Fruit fly (Drosophila melanogaster) whole organism, wandering third instar larva: Measurements from ENCODE around the gene Oseg1.
A peak's percentile ranks its signal among the peaks of the same experiment; 100 is the strongest.

Experiments
- Abd-B ChIP-seq: fragments of >200 bp; optimal IDR thresholded peaks from 2 replicates; lab custom pipeline; 2017; ENCODE audit warnings: missing biosample characterization, missing genetic modification characterization
- CG9705 ChIP-seq: fragments of 200-800 bp; sonication (Bioruptor generic); optimal IDR thresholded peaks from 2 replicates; lab custom pipeline; 2018; ENCODE audit warnings: missing biosample characterization, mild to moderate bottlenecking, missing genetic modification characterization
- CrebA ChIP-seq: fragments of 200-800 bp; sonication (Bioruptor generic); optimal IDR thresholded peaks from 2 replicates; lab custom pipeline; 2016; ENCODE audit warnings: missing biosample characterization, mild to moderate bottlenecking, missing genetic modification characterization, borderline replicate concordance
- Dif ChIP-seq: fragments of 200-275, 200-300 bp; sonication (Bioruptor generic); optimal IDR thresholded peaks from 2 replicates; lab custom pipeline; 2018; ENCODE audit warnings: missing biosample characterization, missing genetic modification characterization; ENCODE audit not compliant: partially characterized antibody
- HLH106 ChIP-seq: fragments of 200-800 bp; optimal IDR thresholded peaks from 3 replicates; lab custom pipeline; 2019; ENCODE audit warnings: missing biosample characterization, mild to moderate bottlenecking, missing genetic modification characterization, moderate library complexity
- Hnf4 ChIP-seq: fragments of 200-800 bp; sonication (Bioruptor generic); optimal IDR thresholded peaks from 2 replicates; lab custom pipeline; 2016; ENCODE audit warnings: missing biosample characterization, mild to moderate bottlenecking, missing genetic modification characterization
- Hr78 ChIP-seq: fragments of >200 bp; optimal IDR thresholded peaks from 2 replicates; lab custom pipeline; 2017; ENCODE audit warnings: missing biosample characterization, missing genetic modification characterization
- Hr83 ChIP-seq: fragments of 200-300 bp; sonication (Bioruptor generic); optimal IDR thresholded peaks from 2 replicates; lab custom pipeline; 2016; ENCODE audit warnings: missing biosample characterization, mild to moderate bottlenecking, missing genetic modification characterization, moderate library complexity; ENCODE audit not compliant: poor library complexity, severe bottlenecking
- Mio ChIP-seq: sonication (Bioruptor generic); optimal IDR thresholded peaks from 2 replicates; lab custom pipeline; 2016; ENCODE audit warnings: missing biosample characterization, missing genetic modification characterization
- Rel ChIP-seq, 2 experiments: fragments of 200-800 bp; sonication (Bioruptor generic) in 1 of 2; optimal IDR thresholded peaks; 2 replicates in 1 of 2; 3 replicates in 1 of 2; lab custom pipeline; 2016 to 2019; ENCODE audit warnings: mild to moderate bottlenecking in 2 of 2, missing biosample characterization in 2 of 2, missing genetic modification characterization in 2 of 2, moderate library complexity in 1 of 2
- Sp1 ChIP-seq: fragments of 200-800 bp; sonication (Bioruptor generic); optimal IDR thresholded peaks from 3 replicates; lab custom pipeline; 2019; ENCODE audit warnings: missing biosample characterization, mild to moderate bottlenecking, missing genetic modification characterization, moderate library complexity
- Vsx2 ChIP-seq: fragments of 200-300, 225-300 bp; sonication (Bioruptor generic); optimal IDR thresholded peaks from 2 replicates; lab custom pipeline; 2018; ENCODE audit warnings: missing biosample characterization, missing genetic modification characterization; ENCODE audit not compliant: partially characterized antibody
- br ChIP-seq: fragments of 200-800 bp; sonication (Bioruptor generic); optimal IDR thresholded peaks from 2 replicates; lab custom pipeline; 2016; ENCODE audit warnings: missing biosample characterization, missing genetic modification characterization
- brk ChIP-seq: fragments of 200-800 bp; sonication (Bioruptor generic); optimal IDR thresholded peaks from 2 replicates; lab custom pipeline; 2016; ENCODE audit warnings: missing biosample characterization, mild to moderate bottlenecking, missing genetic modification characterization
- dmrt93B ChIP-seq: fragments of 200-800 bp; sonication (Bioruptor generic); optimal IDR thresholded peaks from 2 replicates; lab custom pipeline; 2018; ENCODE audit warnings: missing biosample characterization, mild to moderate bottlenecking, missing genetic modification characterization
- dsf ChIP-seq: sonication (Bioruptor generic); optimal IDR thresholded peaks from 2 replicates; lab custom pipeline; 2016; ENCODE audit warnings: missing biosample characterization, missing genetic modification characterization, borderline replicate concordance
- foxo ChIP-seq, 2 experiments: fragments of 200-800 bp; sonication (Bioruptor generic); optimal IDR thresholded peaks; 2 replicates in 1 of 2; 3 replicates in 1 of 2; lab custom pipeline; 2016 to 2017; ENCODE audit warnings: missing biosample characterization in 2 of 2, missing genetic modification characterization in 2 of 2
- h ChIP-seq: fragments of 200-800 bp; sonication (Bioruptor generic); optimal IDR thresholded peaks from 3 replicates; lab custom pipeline; 2016; ENCODE audit warnings: missing biosample characterization, mild to moderate bottlenecking, missing genetic modification characterization
- psq ChIP-seq: fragments of 200-800 bp; sonication (Bioruptor generic); optimal IDR thresholded peaks from 3 replicates; lab custom pipeline; 2017; ENCODE audit warnings: missing biosample characterization, mild to moderate bottlenecking, missing genetic modification characterization, moderate library complexity
- rgr ChIP-seq: fragments of 200-800 bp; sonication (Bioruptor generic); optimal IDR thresholded peaks from 3 replicates; lab custom pipeline; 2016; ENCODE audit warnings: missing biosample characterization, mild to moderate bottlenecking, missing genetic modification characterization
- sage ChIP-seq: fragments of 200-800 bp; sonication (Bioruptor generic); optimal IDR thresholded peaks from 2 replicates; lab custom pipeline; 2016; ENCODE audit warnings: missing biosample characterization, mild to moderate bottlenecking, missing genetic modification characterization
- sv ChIP-seq: fragments of 200-800 bp; sonication (Bioruptor generic); optimal IDR thresholded peaks from 3 replicates; lab custom pipeline; 2016; ENCODE audit warnings: missing biosample characterization, missing genetic modification characterization
- tai ChIP-seq: sonication (Bioruptor generic); optimal IDR thresholded peaks from 2 replicates; lab custom pipeline; 2016; ENCODE audit warnings: missing biosample characterization, missing genetic modification characterization
- usp ChIP-seq: fragments of >200 bp; optimal IDR thresholded peaks from 2 replicates; lab custom pipeline; 2017; ENCODE audit warnings: missing biosample characterization, missing genetic modification characterization
- woc ChIP-seq: sonication (Bioruptor generic); optimal IDR thresholded peaks from 2 replicates; lab custom pipeline; 2016; ENCODE audit warnings: missing biosample characterization, mild to moderate bottlenecking, missing genetic modification characterization

The Oseg1 gene

DNA sequence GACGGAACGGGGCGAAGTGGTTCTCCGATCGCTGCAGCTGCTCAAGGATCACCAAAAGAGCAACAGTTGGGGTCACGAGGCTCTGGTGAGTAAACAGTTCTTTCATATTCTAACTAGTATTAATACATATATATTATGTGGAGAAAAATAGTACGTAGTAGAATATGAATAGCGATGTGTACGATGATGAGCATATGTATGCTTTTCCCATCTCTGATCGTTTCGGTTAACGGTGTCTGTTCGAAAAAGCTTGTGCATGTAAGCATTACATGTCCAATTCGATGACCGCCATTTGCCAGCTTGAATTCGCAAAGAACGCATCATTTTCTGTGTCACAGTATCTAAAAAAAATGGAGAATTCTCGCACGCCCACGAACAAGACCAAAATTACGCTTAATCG is at the start of gene Oseg1, which contains the start of gene mtrm:
TSS of gene Oseg1 (minus strand) at position 101 of the 400 bp plus-strand sequence.
TSS of gene mtrm (plus strand) at position 288 of the 400 bp plus-strand sequence.
- no peak for TF ChIP-seq Sp1 (GFP tag; lab: Kevin White, UChicago)
- TF ChIP-seq sv (GFP tag; lab: Kevin White, UChicago) = no peak
- TF ChIP-seq sage (GFP tag; lab: Kevin White, UChicago) = no peak
- TF ChIP-seq psq (GFP tag; lab: Kevin White, UChicago) = no peak
- no peak for TF ChIP-seq Mio (GFP tag; lab: Kevin White, UChicago)
- no peak for TF ChIP-seq brk (GFP tag; lab: Kevin White, UChicago)
- TF ChIP-seq woc (GFP tag; lab: Kevin White, UChicago) = no peak
- no peak for TF ChIP-seq br (GFP tag; lab: Kevin White, UChicago)
- no peak for TF ChIP-seq HLH106
- TF ChIP-seq Hnf4 (GFP tag; lab: Kevin White, UChicago) = no peak
- no peak for TF ChIP-seq h (GFP tag; lab: Kevin White, UChicago)
- no peak for TF ChIP-seq Abd-B (GFP tag; lab: Kevin White, UChicago)
- TF ChIP-seq usp (GFP tag; lab: Kevin White, UChicago) = no peak
- TF ChIP-seq CrebA (GFP tag; lab: Kevin White, UChicago) = no peak
- TF ChIP-seq dmrt93B (GFP tag; lab: Kevin White, UChicago) = no peak
- TF ChIP-seq Hr78 (GFP tag; lab: Kevin White, UChicago) = no peak
- TF ChIP-seq, all 38 proteins: peak for 0

DNA sequence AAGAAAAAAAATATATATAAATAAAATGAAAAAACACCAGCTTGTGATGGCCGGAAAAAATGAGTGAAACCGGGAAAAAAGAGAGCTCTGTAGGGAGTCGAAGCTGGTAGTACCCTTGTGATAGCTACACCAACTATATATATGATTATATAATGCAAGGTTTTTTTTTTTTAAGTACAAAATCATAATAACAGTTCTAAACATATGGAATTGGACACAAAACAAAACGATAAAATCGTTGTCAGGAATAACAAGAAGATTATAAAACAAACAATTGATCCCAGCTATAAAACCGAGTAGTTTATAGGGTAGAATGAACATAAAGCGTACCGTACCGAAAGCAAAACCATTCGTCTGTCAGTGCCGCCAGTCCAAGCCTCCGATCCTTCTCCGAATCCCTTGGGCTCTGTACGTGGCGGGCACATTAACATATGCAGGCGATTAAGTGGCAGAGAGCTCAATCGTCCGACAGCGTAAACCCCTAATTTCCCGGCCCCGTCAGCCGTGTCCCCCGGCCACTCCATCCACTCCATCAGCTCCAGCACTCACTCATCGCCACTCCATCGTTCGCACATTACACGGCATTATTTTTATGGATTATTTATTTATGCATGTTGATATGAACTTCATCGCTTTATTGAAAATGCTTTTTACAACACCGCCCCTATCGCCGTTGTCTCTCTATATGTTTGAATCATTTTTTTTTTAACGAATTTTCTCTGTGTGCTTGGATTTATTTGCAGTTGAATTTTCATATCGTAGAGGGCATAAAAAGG is 48.8 kb upstream of the Oseg1 start:
- TF ChIP-seq dmrt93B (GFP tag; lab: Kevin White, UChicago) (no peak), psq (GFP tag; lab: Kevin White, UChicago) (peak; percentile 0), woc (GFP tag; lab: Kevin White, UChicago) (no peak), CG9705 (GFP tag; lab: Kevin White, UChicago) (no peak), h (GFP tag; lab: Kevin White, UChicago) (peak; percentile 25), br (GFP tag; lab: Kevin White, UChicago) (no peak), dsf (GFP tag; lab: Kevin White, UChicago) (no peak)

DNA sequence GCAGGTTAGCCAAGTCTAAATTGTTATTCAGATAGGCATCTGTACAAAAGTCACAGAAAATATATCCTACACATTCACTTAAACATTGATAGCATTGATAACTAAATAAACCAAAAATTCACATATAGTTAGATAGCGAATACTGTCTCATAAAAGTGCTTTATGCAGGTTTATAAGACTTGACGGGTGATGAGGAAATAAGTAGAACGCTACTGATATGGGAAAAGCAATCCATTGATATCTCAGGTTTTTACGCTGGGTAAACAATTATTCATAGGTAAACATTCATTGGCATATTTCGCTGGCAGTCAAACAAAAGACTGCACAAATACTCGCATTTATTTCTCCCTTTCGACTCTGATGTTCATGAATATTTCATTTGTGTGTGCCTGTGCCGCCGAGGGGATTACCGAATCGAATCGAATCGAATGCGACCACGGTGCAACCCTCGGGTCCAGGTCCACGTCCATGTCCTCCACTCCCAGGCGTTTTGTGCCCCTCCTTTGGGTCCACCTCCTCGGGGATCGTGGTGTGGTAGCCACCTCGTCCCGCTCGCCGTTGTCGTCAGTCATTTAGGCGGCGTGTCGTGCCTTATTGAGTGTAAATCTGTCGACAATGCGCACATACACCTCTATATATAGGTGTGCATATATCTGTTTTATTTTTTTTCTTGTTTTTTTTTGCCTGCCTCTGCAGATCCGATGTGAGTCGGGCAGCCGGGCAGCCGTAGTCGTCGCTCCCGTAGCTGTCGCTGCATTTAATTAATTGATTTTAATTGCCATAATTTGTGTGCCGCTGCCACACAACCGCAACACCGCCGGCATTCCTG is 47.6 kb upstream of the Oseg1 start:
- TF ChIP-seq psq (GFP tag; lab: Kevin White, UChicago) = peak; percentile 16
- peak; percentile 10 for TF ChIP-seq HLH106
- peak; percentile 10 for TF ChIP-seq Hr83 (GFP tag; lab: Kevin White, UChicago)
- TF ChIP-seq foxo (GFP tag; optimal IDR thresholded peaks at IDR 0.05; lab: Kevin White, UChicago) = peak in 1 of 2 experiments; percentile 34
- no peak for TF ChIP-seq Vsx2 (GFP tag; lab: Kevin White, UChicago)
- no peak for TF ChIP-seq Rel (GFP tag; optimal IDR thresholded peaks at IDR 0.05; lab: Kevin White, UChicago)
- peak; percentile 31 for TF ChIP-seq Rel (tag; optimal IDR thresholded peaks at IDR 0.05; lab: Kevin White, UChicago)
- TF ChIP-seq br (GFP tag; lab: Kevin White, UChicago) = peak; percentile 21
- TF ChIP-seq dmrt93B (GFP tag; lab: Kevin White, UChicago) = peak; percentile 34
- peak; percentile 19 for TF ChIP-seq h (GFP tag; lab: Kevin White, UChicago)
- TF ChIP-seq tai (GFP tag; lab: Kevin White, UChicago) = no peak
- TF ChIP-seq brk (GFP tag; lab: Kevin White, UChicago) = no peak
- peak; percentile 22 for TF ChIP-seq rgr (GFP tag; lab: Kevin White, UChicago)
- peak; percentile 56 for TF ChIP-seq woc (GFP tag; lab: Kevin White, UChicago)

DNA sequence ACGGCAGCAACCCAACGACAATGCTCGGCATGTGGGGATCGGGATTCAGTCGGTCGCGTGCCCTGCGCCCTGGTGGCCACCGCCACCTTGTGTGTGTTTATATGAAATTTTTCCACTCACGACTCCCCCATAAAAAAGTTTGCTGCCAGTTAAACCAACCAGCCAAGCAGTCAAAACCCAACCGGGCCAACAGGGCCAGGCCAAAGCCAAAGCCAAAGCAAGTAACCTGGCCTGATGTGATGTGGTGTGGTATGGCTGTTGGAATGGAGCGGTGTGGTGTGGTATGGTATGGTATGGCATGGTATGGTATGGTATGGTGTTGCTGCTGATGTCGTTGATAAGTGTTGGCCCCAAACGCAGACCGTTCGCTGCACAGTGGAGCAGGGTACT is 47.0 kb upstream of the Oseg1 start:
- TF ChIP-seq Vsx2 (GFP tag; lab: Kevin White, UChicago) (peak; percentile 71), rgr (GFP tag; lab: Kevin White, UChicago) (no peak), Dif (peak; percentile 54)
